Worm (Caenorhabditis elegans) whole organism, L4 larva: Measurements from ENCODE around the gene T06E4.7.

Experiments
- F49E8.2 ChIP-seq: sonication (generic microtip); optimal IDR thresholded peaks from 2 replicates; lab custom pipeline; 2016; ENCODE audit warnings: missing compliant biosample characterization, mild to moderate bottlenecking, missing genetic modification characterization, borderline replicate concordance
- T26A8.4 ChIP-seq: fragments of 200-800 bp; sonication (Bioruptor generic); IDR thresholded peaks from 2 replicates; pipeline ENCODE4 v1.3.6; 2022; ENCODE audit warnings: missing genetic modification characterization, missing compliant biosample characterization
- Y5F2A.4 ChIP-seq: fragments of 200-800 bp; sonication (Bioruptor generic); optimal IDR thresholded peaks from 2 replicates; lab custom pipeline; 2018; ENCODE audit warnings: mild to moderate bottlenecking, missing genetic modification characterization, missing compliant biosample characterization
- ZK337.2 ChIP-seq: fragments of 200-800 bp; sonication (Bioruptor generic); IDR thresholded peaks from 2 replicates; pipeline ENCODE4 v1.3.6; 2022; ENCODE audit warnings: missing genetic modification reagents, missing genetic modification characterization, missing compliant biosample characterization
- aha-1 ChIP-seq: fragments of 150-350 bp; peaks from one replicate; lab custom pipeline; 2014; ENCODE audit warnings: missing biosample characterization, missing genetic modification characterization
- arid-1 ChIP-seq: fragments of 200-800 bp; sonication (Bioruptor generic); conservative IDR thresholded peaks from 2 replicates; pipeline ENCODE4 v1.3.6; 2022; ENCODE audit warnings: missing genetic modification reagents, missing genetic modification characterization, missing compliant biosample characterization
- ceh-32 ChIP-seq: sonication (generic microtip); optimal IDR thresholded peaks from 2 replicates; lab custom pipeline; 2016; ENCODE audit warnings: mild to moderate bottlenecking, missing genetic modification characterization, missing compliant biosample characterization; ENCODE audit not compliant: poor library complexity
- ceh-62 ChIP-seq: sonication (generic microtip); optimal IDR thresholded peaks from 2 replicates; lab custom pipeline; 2017; ENCODE audit warnings: missing biosample characterization, missing genetic modification characterization
- ces-1 ChIP-seq: fragments of 150-350 bp; sonication (generic microtip); optimal IDR thresholded peaks from 4 replicates; lab custom pipeline; 2014; ENCODE audit warnings: missing biosample characterization, missing genetic modification reagents, missing genetic modification characterization
- cey-2 ChIP-seq: sonication (generic microtip); optimal IDR thresholded peaks from 3 replicates; lab custom pipeline; 2017; ENCODE audit warnings: missing genetic modification characterization, mild to moderate bottlenecking, missing compliant biosample characterization, antibody characterized with exemption, borderline replicate concordance; ENCODE audit not compliant: insufficient read depth
- ctbp-1 ChIP-seq: fragments of 200-800 bp; sonication (Bioruptor generic); IDR thresholded peaks from 2 replicates; pipeline ENCODE4 v1.3.6; 2022; ENCODE audit warnings: missing genetic modification reagents, missing genetic modification characterization, missing compliant biosample characterization
- daf-12 ChIP-seq: fragments of 150-350 bp; optimal IDR thresholded peaks from 2 replicates; lab custom pipeline; 2014; ENCODE audit warnings: missing biosample characterization, missing genetic modification reagents, missing genetic modification characterization
- dpl-1 ChIP-seq: fragments of 150-350 bp; optimal IDR thresholded peaks from 2 replicates; lab custom pipeline; 2014; ENCODE audit warnings: missing biosample characterization, missing genetic modification reagents, missing genetic modification characterization
- fkh-10 ChIP-seq: fragments of 150-350 bp; optimal IDR thresholded peaks from 2 replicates; lab custom pipeline; 2014; ENCODE audit warnings: missing biosample characterization, missing genetic modification reagents, missing genetic modification characterization
- hif-1 ChIP-seq, 2 experiments: sonication (generic microtip); optimal IDR thresholded peaks; 2 replicates each; lab custom pipeline; 2016 to 2017; ENCODE audit warnings: missing compliant biosample characterization in 2 of 2, missing genetic modification characterization in 2 of 2, missing genetic modification reagents in 2 of 2, missing genotype in 2 of 2, mild to moderate bottlenecking in 1 of 2
- hlh-30 ChIP-seq: sonication (generic microtip); optimal IDR thresholded peaks from 2 replicates; lab custom pipeline; 2017; ENCODE audit warnings: antibody characterized with exemption, mild to moderate bottlenecking, missing genetic modification characterization, missing compliant biosample characterization; ENCODE audit not compliant: insufficient read depth
- hmg-1.1 ChIP-seq: fragments of 200-800 bp; sonication (Bioruptor generic); IDR thresholded peaks from 2 replicates; pipeline ENCODE4 v1.3.6; 2022; ENCODE audit warnings: missing genetic modification reagents, missing genetic modification characterization, missing compliant biosample characterization
- jun-1 ChIP-seq: fragments of 150-350 bp; optimal IDR thresholded peaks from 2 replicates; lab custom pipeline; 2014; ENCODE audit warnings: missing biosample characterization, missing genetic modification reagents, missing genetic modification characterization
- lin-15B ChIP-seq: fragments of 150-350 bp; sonication (generic microtip); optimal IDR thresholded peaks from 3 replicates; lab custom pipeline; 2014; ENCODE audit warnings: missing biosample characterization, missing genetic modification characterization
- lsy-2 ChIP-seq, 2 experiments: fragments of 150-350 bp in 1 of 2; sonication (generic microtip) in 1 of 2; optimal IDR thresholded peaks; 2 replicates each; lab custom pipeline; 2014 to 2017; ENCODE audit warnings: missing biosample characterization in 2 of 2, missing genetic modification characterization in 2 of 2
- mdl-1 ChIP-seq, 2 experiments: fragments of 150-350 bp in 1 of 2; sonication (generic microtip) in 1 of 2; optimal IDR thresholded peaks; 2 replicates each; lab custom pipeline; 2014 to 2017; ENCODE audit warnings: missing biosample characterization in 2 of 2, missing genetic modification characterization in 2 of 2
- mdt-29 ChIP-seq: fragments of 200-800 bp; sonication (Bioruptor generic); IDR thresholded peaks from 2 replicates; pipeline ENCODE4 v1.3.6; 2022; ENCODE audit warnings: missing genetic modification reagents, missing genetic modification characterization, missing compliant biosample characterization
- mxl-3 ChIP-seq: fragments of 200-800 bp; sonication (Bioruptor generic); optimal IDR thresholded peaks from 2 replicates; lab custom pipeline; 2018; ENCODE audit warnings: mild to moderate bottlenecking, missing genetic modification characterization, missing compliant biosample characterization
- nhr-237 ChIP-seq: sonication (generic microtip); optimal IDR thresholded peaks from 2 replicates; lab custom pipeline; 2017; ENCODE audit warnings: missing biosample characterization, missing genetic modification characterization
- nhr-28 ChIP-seq: fragments of 150-350 bp; optimal IDR thresholded peaks from 2 replicates; lab custom pipeline; 2014; ENCODE audit warnings: missing biosample characterization, missing genetic modification characterization
- nhr-6 ChIP-seq: fragments of 150-350 bp; optimal IDR thresholded peaks from 2 replicates; lab custom pipeline; 2014; ENCODE audit warnings: missing biosample characterization, missing genetic modification characterization
- saeg-2 ChIP-seq: fragments of 200-800 bp; sonication (Bioruptor generic); IDR thresholded peaks from 2 replicates; pipeline ENCODE4 v1.3.6; 2022; ENCODE audit warnings: missing genetic modification reagents, missing genetic modification characterization, missing compliant biosample characterization
- skn-1 ChIP-seq: fragments of 150-350 bp; optimal IDR thresholded peaks from 2 replicates; lab custom pipeline; 2014; ENCODE audit warnings: missing biosample characterization, missing genetic modification characterization
- spr-1 ChIP-seq: sonication (generic microtip); optimal IDR thresholded peaks from 2 replicates; lab custom pipeline; 2016; ENCODE audit warnings: mild to moderate bottlenecking, missing genetic modification characterization, missing compliant biosample characterization
- tra-1 ChIP-seq: fragments of 200-800 bp; sonication (Bioruptor generic); IDR thresholded peaks from 2 replicates; pipeline ENCODE4 v1.3.6; 2022; ENCODE audit warnings: missing genetic modification reagents, missing genetic modification characterization, missing compliant biosample characterization
- unc-62 ChIP-seq, 3 experiments: fragments of 150-350 bp in 1 of 3; sonication (generic microtip); optimal IDR thresholded peaks in 2 of 3; peaks in 1 of 3; 1 replicate in 1 of 3; 2 replicates in 2 of 3; lab custom pipeline; 2014 to 2017; ENCODE audit warnings: missing biosample characterization in 3 of 3, missing genetic modification characterization in 3 of 3, missing genetic modification reagents in 3 of 3, missing genotype in 1 of 3

The T06E4.7 gene

DNA sequence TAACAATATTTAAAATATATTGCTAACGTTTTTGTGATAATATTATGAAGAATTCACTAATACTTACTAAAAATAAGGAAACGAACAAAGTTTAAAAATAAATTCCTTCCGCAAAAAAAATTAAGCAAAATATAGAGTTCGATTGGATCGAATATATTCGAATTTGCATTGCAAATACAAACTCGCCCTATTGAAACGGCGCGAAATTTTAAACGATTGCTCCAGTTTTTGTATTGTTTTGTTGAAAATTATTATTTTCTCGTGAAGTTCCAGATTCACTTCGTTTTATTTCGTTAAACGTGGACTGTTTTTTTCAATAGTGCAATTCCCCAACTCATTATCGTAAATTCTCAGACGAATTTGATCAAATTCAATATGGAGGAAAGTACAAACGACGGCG is 19.3 kb downstream of the T06E4.7 start, which contains the start of the genes atl-1 and hcp-2:
Gene atl-1 (minus strand): TSS at position 89 of the 400 bp plus-strand sequence.
Gene hcp-2 (plus strand): TSS at position 353 of the 400 bp plus-strand sequence.
- TF ChIP-seq F49E8.2 (no peak), dpl-1 (peak; percentile 62)

DNA sequence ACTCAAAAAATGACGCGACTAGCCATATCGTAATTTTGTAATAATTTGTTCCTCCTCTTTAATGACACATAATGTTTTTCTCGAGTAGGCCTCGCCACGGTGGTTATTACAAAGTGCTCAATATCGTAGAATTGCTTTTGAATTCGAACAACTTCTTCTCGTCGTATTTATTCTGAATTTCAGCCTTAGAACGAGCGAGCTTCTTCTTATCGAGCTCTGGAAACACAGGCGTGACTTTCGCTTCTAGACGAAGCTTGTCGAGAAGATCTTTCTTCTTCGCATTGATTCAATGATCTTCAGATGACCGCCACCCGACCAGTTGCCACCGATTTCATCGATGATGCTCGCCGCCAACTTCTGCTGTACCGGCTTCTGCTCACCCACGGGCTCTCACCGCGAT is 25.1 kb downstream of the T06E4.7 start, which contains the start of gene T06E4.21:
Gene T06E4.21 (plus strand): TSS at position 301 of the 400 bp plus-strand sequence.
- TF ChIP-seq saeg-2 (GFP tag; lab: Robert Waterston, UW), result no peak
- TF ChIP-seq, all 104 proteins: peak for 0

DNA sequence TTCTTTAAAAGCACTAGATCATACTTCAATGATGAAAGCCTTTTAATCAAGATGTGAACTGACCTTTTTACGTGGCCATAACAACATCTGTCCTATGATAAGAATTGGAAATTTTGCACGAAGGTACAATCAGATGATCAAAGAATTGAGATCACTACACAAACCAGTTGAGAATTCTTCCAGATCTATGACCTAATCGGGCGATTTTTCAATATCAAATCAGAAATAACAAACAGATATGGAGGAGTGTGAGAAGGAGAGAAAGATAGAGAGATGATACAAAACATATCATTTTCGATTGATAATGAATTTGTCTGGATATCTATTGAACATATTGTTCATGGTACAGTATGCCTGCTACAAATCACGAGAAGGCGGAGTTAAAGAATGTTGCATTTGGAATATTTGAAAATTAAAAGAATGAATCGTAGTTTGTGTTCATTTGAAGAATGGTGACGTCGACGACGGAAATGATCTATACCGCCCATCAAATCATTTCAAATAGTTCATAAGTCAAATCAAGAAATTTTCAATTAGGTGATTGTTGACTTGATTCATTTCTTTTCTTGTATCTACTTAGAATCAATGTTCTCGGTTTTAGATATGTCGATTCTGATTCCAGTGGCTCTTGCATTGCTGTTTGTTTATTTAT is 28.1 kb downstream of the T06E4.7 start, which contains the start of gene cyp-29A4:
Gene cyp-29A4 (plus strand): TSS at position 602 of the 652 bp plus-strand sequence.
- TF ChIP-seq aha-1 (tag; lab: Kevin White, UChicago), result peak; percentile 2
- peak in 1 of 2 experiments; percentile 66 for TF ChIP-seq unc-62 (GFP tag; optimal IDR thresholded peaks at IDR 0.05 in 1 of 2; lab: Kevin White, UChicago)
- no peak for TF ChIP-seq unc-62 (tag; optimal IDR thresholded peaks at IDR 0.05; lab: Kevin White, UChicago)
- peak; percentile 86 for TF ChIP-seq nhr-28 (tag; lab: Kevin White, UChicago)
- no peak for TF ChIP-seq mdt-29 (GFP tag; lab: Robert Waterston, UW)

DNA sequence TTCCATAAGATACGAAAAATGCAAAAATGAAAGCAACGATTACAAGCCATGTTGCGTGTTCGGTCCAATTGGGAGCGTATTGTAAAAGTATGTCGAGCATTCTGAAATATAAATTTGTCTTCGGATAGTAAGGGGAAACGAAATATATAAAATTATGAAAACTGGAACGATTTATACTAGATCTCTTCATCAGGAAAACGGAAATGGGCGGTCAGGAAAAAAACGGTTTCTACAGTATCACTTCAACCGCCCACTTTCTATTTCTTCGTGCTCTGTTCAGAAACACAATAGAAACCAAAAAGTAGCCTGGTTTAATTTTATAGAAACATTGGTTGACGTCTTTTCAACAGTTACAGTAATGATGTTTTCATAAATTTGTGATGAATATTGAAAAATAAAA is 35.3 kb downstream of the T06E4.7 start, which contains the start of gene pitr-4:
Gene pitr-4 (minus strand): TSS at position 101 of the 400 bp plus-strand sequence.
- no peak for TF ChIP-seq hlh-30 (tag; lab: Kevin White, UChicago)
- no peak for TF ChIP-seq ZK337.2 (GFP tag; lab: Robert Waterston, UW)
- TF ChIP-seq ceh-32 (tag; lab: Kevin White, UChicago), result no peak
- no peak for TF ChIP-seq Y5F2A.4 (GFP tag; lab: Kevin White, UChicago)
- no peak for TF ChIP-seq nhr-6
- TF ChIP-seq T26A8.4 (GFP tag; lab: Robert Waterston, UW), result no peak
- no peak for TF ChIP-seq hif-1 (tag; optimal IDR thresholded peaks at IDR 0.05; lab: Kevin White, UChicago)
- TF ChIP-seq jun-1, result no peak
- TF ChIP-seq ces-1 (GFP tag; lab: Kevin White, UChicago), result no peak

DNA sequence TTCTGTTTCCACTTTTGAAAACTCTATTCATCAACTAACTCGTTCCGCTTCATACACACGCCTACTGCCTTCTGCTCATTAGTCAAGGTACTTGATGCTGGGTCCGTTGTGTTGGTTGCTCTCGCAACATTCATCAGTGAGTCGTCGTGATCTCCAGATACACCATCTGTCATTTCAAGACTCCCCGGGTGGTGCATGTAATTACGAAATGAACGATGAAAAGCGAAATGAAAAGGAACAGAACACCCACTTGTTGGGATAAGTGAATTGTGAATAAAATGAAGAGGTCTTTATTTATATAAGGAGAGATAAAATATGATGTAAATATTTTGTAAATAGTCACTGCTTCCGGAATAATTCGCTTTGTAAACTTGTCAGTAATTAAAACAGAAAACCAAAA is 37.8 kb downstream of the T06E4.7 start:
- TF ChIP-seq ZK337.2 (GFP tag; lab: Robert Waterston, UW) (no peak), lin-15B (no peak), daf-12 (tag; lab: Kevin White, UChicago) (no peak), saeg-2 (GFP tag; lab: Robert Waterston, UW) (no peak), nhr-237 (tag; lab: Kevin White, UChicago) (no peak), skn-1 (no peak), ceh-62 (tag; lab: Kevin White, UChicago) (no peak), tra-1 (GFP tag; lab: Robert Waterston, UW) (no peak), Y5F2A.4 (GFP tag; lab: Kevin White, UChicago) (no peak), spr-1 (tag; lab: Kevin White, UChicago) (no peak)

DNA sequence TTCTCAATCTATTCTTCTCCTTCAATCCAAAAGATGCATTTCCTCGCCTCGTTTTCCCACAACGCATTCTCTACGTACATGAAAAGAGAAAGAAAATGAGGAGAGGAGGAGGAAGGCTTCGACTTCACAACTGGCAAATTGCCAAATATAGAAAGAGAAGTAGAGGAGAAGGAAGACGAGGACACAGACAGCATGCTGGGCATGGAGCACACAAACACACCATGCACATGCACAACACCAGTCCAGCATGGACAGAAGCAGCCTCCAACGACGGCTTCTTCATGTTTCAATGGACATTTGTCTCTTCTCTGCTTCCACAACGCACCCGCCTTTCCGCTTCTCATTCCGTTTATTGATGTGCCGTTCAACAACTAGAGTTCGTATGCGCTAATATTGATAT is 38.4 kb downstream of the T06E4.7 start:
- TF ChIP-seq fkh-10 (GFP tag; lab: Kevin White, UChicago) (peak; percentile 3), arid-1 (GFP tag; lab: Robert Waterston, UW) (no peak), aha-1 (tag; lab: Kevin White, UChicago) (peak; percentile 96), lsy-2 (tag; optimal IDR thresholded peaks at IDR 0.05; lab: Kevin White, UChicago) (peak in 1 of 2 experiments; percentile 34), hlh-30 (tag; lab: Kevin White, UChicago) (peak; percentile 27), hmg-1.1 (peak; percentile 67), ceh-32 (tag; lab: Kevin White, UChicago) (no peak), mdl-1 (tag; optimal IDR thresholded peaks at IDR 0.05; lab: Kevin White, UChicago) (peak in 1 of 2 experiments; percentile 48), cey-2 (tag; lab: Kevin White, UChicago) (no peak), mxl-3 (GFP tag; lab: Kevin White, UChicago) (peak; percentile 40), ctbp-1 (GFP tag; lab: Robert Waterston, UW) (peak; percentile 50; the same call in 1 of the 2 replicates)
